Fruit fly (Drosophila melanogaster) whole organism, larva: ENCODE measurements around the gene msl-3.

Experiments
- noc ChIP-seq: fragments of 200-800 bp; sonication (Bioruptor generic); optimal IDR thresholded peaks from 3 replicates; lab custom pipeline; 2019; ENCODE audit warnings: missing biosample characterization, mild to moderate bottlenecking, missing genetic modification characterization, moderate library complexity

msl-3 gene

dm6 chr3L:7094020-7094419, 31.3 kb downstream of the msl-3 start:
- no peak for TF ChIP-seq noc (tag; lab: Kevin White, UChicago)

dm6 chr3L:7092904-7093303, 32.4 kb downstream of the msl-3 start, which contains the start of gene Cpr65Ec:
Gene Cpr65Ec (plus strand): TSS chr3L:7093204.
- no peak for TF ChIP-seq noc (tag; lab: Kevin White, UChicago)

- TF ChIP-seq noc (tag; lab: Kevin White, UChicago), result no peak
Observed at dm6 chr3L:7091331-7091904, 33.9 kb downstream of the msl-3 start.

- TF ChIP-seq noc (tag; lab: Kevin White, UChicago), result no peak
Observed at dm6 chr3L:7090764-7091163, 34.6 kb downstream of the msl-3 start.

dm6 chr3L:7088687-7089086, 36.6 kb downstream of the msl-3 start, which contains the start of gene Cpr65Eb:
Gene Cpr65Eb (minus strand): TSS chr3L:7088787.
- TF ChIP-seq noc (tag; lab: Kevin White, UChicago), result no peak

- TF ChIP-seq noc (tag; lab: Kevin White, UChicago), result no peak
Observed at dm6 chr3L:7087347-7087746, 38.0 kb downstream of the msl-3 start.

dm6 chr3L:7086558-7087059, 38.7 kb downstream of the msl-3 start, which contains the start of gene Cpr65Ea:
Gene Cpr65Ea (minus strand): TSS chr3L:7086608.
- no peak for TF ChIP-seq noc (tag; lab: Kevin White, UChicago)

- TF ChIP-seq noc (tag; lab: Kevin White, UChicago), result no peak
Observed at dm6 chr3L:7086093-7086492, 39.2 kb downstream of the msl-3 start.

- TF ChIP-seq noc (tag; lab: Kevin White, UChicago), result no peak
Observed at dm6 chr3L:7082168-7082567, 43.2 kb downstream of the msl-3 start.

dm6 chr3L:7077258-7077657, 48.1 kb downstream of the msl-3 start, which contains the start of gene CG8641:
Gene CG8641 (minus strand): TSS chr3L:7077462.
- no peak for TF ChIP-seq noc (tag; lab: Kevin White, UChicago)

dm6 chr3L:7075147-7075546, 50.2 kb downstream of the msl-3 start, which contains the start of gene CG34030:
Gene CG34030 (minus strand): TSS chr3L:7075247.
- no peak for TF ChIP-seq noc (tag; lab: Kevin White, UChicago)
